Fruit fly (Drosophila melanogaster) whole organism, embryonic: ENCODE measurements around the gene defl.

Experiments
- Abd-B ChIP-seq: fragments of 200-800 bp; sonication (Bioruptor generic); optimal IDR thresholded peaks from 2 replicates; lab custom pipeline; 2018; ENCODE audit warnings: missing biosample characterization, mild to moderate bottlenecking, missing genetic modification characterization, moderate library complexity
- B-H2 ChIP-seq: fragments of 200-800 bp; sonication (Bioruptor generic); optimal IDR thresholded peaks from 2 replicates; lab custom pipeline; 2018; ENCODE audit warnings: missing biosample characterization, mild to moderate bottlenecking, missing genetic modification characterization
- Bgb ChIP-seq: fragments of 200-800 bp; sonication (Bioruptor generic); IDR thresholded peaks from 2 replicates; pipeline ENCODE4 v1.3.6; 2022; ENCODE audit warnings: missing biosample characterization, missing genetic modification characterization; ENCODE audit not compliant: partially characterized antibody
- Bteb2 ChIP-seq: fragments of 200-800 bp; sonication (Bioruptor generic); optimal IDR thresholded peaks from 2 replicates; lab custom pipeline; 2016; ENCODE audit warnings: missing biosample characterization, missing genetic modification characterization
- CG10321 ChIP-seq: fragments of 200-800 bp; sonication (Bioruptor generic); IDR thresholded peaks from 2 replicates; pipeline ENCODE4 v1.3.6; 2022; ENCODE audit warnings: missing biosample characterization, missing genetic modification characterization
- CG12155 ChIP-seq: fragments of 200-800 bp; sonication (Bioruptor generic); optimal IDR thresholded peaks from 3 replicates; lab custom pipeline; 2016; ENCODE audit warnings: missing biosample characterization, missing genetic modification characterization
- CG13624 ChIP-seq: fragments of 200-800 bp; sonication (Bioruptor generic); optimal IDR thresholded peaks from 2 replicates; lab custom pipeline; 2016; ENCODE audit warnings: missing biosample characterization, missing genetic modification characterization
- CG15073 ChIP-seq: fragments of 200-800 bp; sonication (Bioruptor generic); optimal IDR thresholded peaks from 2 replicates; lab custom pipeline; 2016; ENCODE audit warnings: missing biosample characterization, missing genetic modification characterization
- CG15269 ChIP-seq: fragments of 200-800 bp; sonication (Bioruptor generic); optimal IDR thresholded peaks from 2 replicates; lab custom pipeline; 2018; ENCODE audit warnings: missing biosample characterization, mild to moderate bottlenecking, missing genetic modification characterization, moderate library complexity
- CG15514 ChIP-seq: fragments of 200-800 bp; sonication (Bioruptor generic); optimal IDR thresholded peaks from 3 replicates; lab custom pipeline; 2017; ENCODE audit warnings: missing biosample characterization, missing genetic modification characterization, mild to moderate bottlenecking, moderate library complexity, missing genetic modification reagents
- CG1602 ChIP-seq: fragments of 200-800 bp; sonication (Bioruptor generic); optimal IDR thresholded peaks from 3 replicates; lab custom pipeline; 2016; ENCODE audit warnings: missing biosample characterization, missing genetic modification characterization
- CG17829 ChIP-seq: fragments of 200-800 bp; optimal IDR thresholded peaks from 2 replicates; lab custom pipeline; 2019; ENCODE audit warnings: missing biosample characterization, mild to moderate bottlenecking, missing genetic modification characterization, moderate library complexity
- CG18599 ChIP-seq: fragments of 200-800 bp; sonication (Bioruptor generic); optimal IDR thresholded peaks from 3 replicates; lab custom pipeline; 2017; ENCODE audit warnings: missing biosample characterization, missing genetic modification characterization, mild to moderate bottlenecking, moderate library complexity, missing genetic modification reagents
- CG2875 ChIP-seq: fragments of 200-800 bp; sonication (Bioruptor generic); optimal IDR thresholded peaks from 2 replicates; lab custom pipeline; 2017; ENCODE audit warnings: missing biosample characterization, mild to moderate bottlenecking, missing genetic modification characterization, missing genetic modification reagents
- CG30431 ChIP-seq: fragments of 200-800 bp; sonication (Bioruptor generic); optimal IDR thresholded peaks from 2 replicates; lab custom pipeline; 2017; ENCODE audit warnings: missing biosample characterization, missing genetic modification characterization
- CG34422 ChIP-seq: fragments of 200-800 bp; sonication (Bioruptor generic); IDR thresholded peaks from 3 replicates; pipeline ENCODE4 v1.3.6; 2022; ENCODE audit warnings: missing biosample characterization, missing genetic modification characterization
- CG4820 ChIP-seq: fragments of 200-800 bp; sonication (Bioruptor generic); optimal IDR thresholded peaks from 3 replicates; lab custom pipeline; 2016; ENCODE audit warnings: missing biosample characterization, missing genetic modification characterization
- CG5180 ChIP-seq: fragments of 200-800 bp; sonication (Bioruptor generic); optimal IDR thresholded peaks from 3 replicates; lab custom pipeline; 2017; ENCODE audit warnings: missing biosample characterization, missing genetic modification characterization, mild to moderate bottlenecking, moderate library complexity, missing genetic modification reagents
- CG7786 ChIP-seq: fragments of 200-800 bp; sonication (Bioruptor generic); optimal IDR thresholded peaks from 2 replicates; lab custom pipeline; 2016; ENCODE audit warnings: missing biosample characterization, missing genetic modification characterization
- CG8281 ChIP-seq: fragments of 200-800 bp; sonication (Bioruptor generic); optimal IDR thresholded peaks from 2 replicates; lab custom pipeline; 2018; ENCODE audit warnings: missing biosample characterization, mild to moderate bottlenecking, missing genetic modification characterization, moderate library complexity
- CG9817 ChIP-seq: fragments of 200-800 bp; sonication (Bioruptor generic); optimal IDR thresholded peaks from 2 replicates; lab custom pipeline; 2018; ENCODE audit warnings: missing biosample characterization, mild to moderate bottlenecking, missing genetic modification characterization, moderate library complexity
- CrebB ChIP-seq: fragments of 200-800 bp; sonication (Bioruptor generic); optimal IDR thresholded peaks from 3 replicates; lab custom pipeline; 2018; ENCODE audit warnings: missing biosample characterization, mild to moderate bottlenecking, missing genetic modification characterization
- E2f1 ChIP-seq: fragments of 200-800 bp; sonication (Bioruptor generic); IDR thresholded peaks from 2 replicates; pipeline ENCODE4 v1.3.6; 2022; ENCODE audit warnings: missing biosample characterization, missing genetic modification characterization
- H2.0 ChIP-seq: fragments of 200-800 bp; sonication (Bioruptor generic); IDR thresholded peaks from 2 replicates; pipeline ENCODE4 v1.3.6; 2022; ENCODE audit warnings: missing biosample characterization, missing genetic modification characterization
- HLHmδ ChIP-seq: fragments of 200-800 bp; sonication (Bioruptor generic); optimal IDR thresholded peaks from 2 replicates; lab custom pipeline; 2018; ENCODE audit warnings: missing biosample characterization, mild to moderate bottlenecking, missing genetic modification characterization, moderate library complexity
- HmgD ChIP-seq: fragments of 200-800 bp; sonication (Bioruptor generic); optimal IDR thresholded peaks from 3 replicates; lab custom pipeline; 2016; ENCODE audit warnings: missing biosample characterization, missing genetic modification characterization
- Hmx ChIP-seq: fragments of 200-800 bp; sonication (Bioruptor generic); optimal IDR thresholded peaks from 2 replicates; lab custom pipeline; 2016; ENCODE audit warnings: missing biosample characterization, missing genetic modification characterization
- Hr51 ChIP-seq, 2 experiments: fragments of 200-800 bp; sonication (Bioruptor generic); optimal IDR thresholded peaks; 2 replicates in 1 of 2; 3 replicates in 1 of 2; lab custom pipeline; 2016 to 2018; ENCODE audit warnings: missing biosample characterization in 2 of 2, missing genetic modification characterization in 2 of 2, mild to moderate bottlenecking in 1 of 2, moderate library complexity in 1 of 2
- NK7.1 ChIP-seq: fragments of 200-800 bp; sonication (Bioruptor generic); optimal IDR thresholded peaks from 3 replicates; lab custom pipeline; 2016; ENCODE audit warnings: missing biosample characterization, missing genetic modification characterization
- Optix ChIP-seq: fragments of 200-800 bp; sonication (Bioruptor generic); IDR thresholded peaks from 3 replicates; pipeline ENCODE4 v1.3.6; 2022; ENCODE audit warnings: missing biosample characterization, missing genetic modification characterization
- Six4 ChIP-seq: fragments of 200-800 bp; sonication (Bioruptor generic); optimal IDR thresholded peaks from 2 replicates; lab custom pipeline; 2016; ENCODE audit warnings: missing biosample characterization, missing genetic modification characterization
- Sry-δ ChIP-seq: fragments of 200-800 bp; sonication (Bioruptor generic); optimal IDR thresholded peaks from 2 replicates; lab custom pipeline; 2016; ENCODE audit warnings: missing biosample characterization, missing genetic modification characterization
- ash1 ChIP-seq: fragments of 200-800 bp; sonication (Bioruptor generic); optimal IDR thresholded peaks from 2 replicates; lab custom pipeline; 2018; ENCODE audit warnings: missing biosample characterization, mild to moderate bottlenecking, missing genetic modification characterization
- ato ChIP-seq: fragments of 200-800 bp; sonication (Bioruptor generic); IDR thresholded peaks from 2 replicates; pipeline ENCODE4 v1.3.6; 2022; ENCODE audit warnings: missing biosample characterization, missing genetic modification characterization; ENCODE audit not compliant: partially characterized antibody
- bab2 ChIP-seq: fragments of 200-800 bp; sonication (Bioruptor generic); optimal IDR thresholded peaks from 2 replicates; lab custom pipeline; 2016; ENCODE audit warnings: missing biosample characterization, missing genetic modification characterization
- fd64A ChIP-seq: fragments of 200-800 bp; sonication (Bioruptor generic); optimal IDR thresholded peaks from 3 replicates; lab custom pipeline; 2018; ENCODE audit warnings: missing biosample characterization, mild to moderate bottlenecking, missing genetic modification characterization
- kay ChIP-seq: fragments of 200-800 bp; sonication (Bioruptor generic); optimal IDR thresholded peaks from 2 replicates; lab custom pipeline; 2016; ENCODE audit warnings: missing biosample characterization, missing genetic modification characterization
- ken ChIP-seq: fragments of 200-800 bp; sonication (Bioruptor generic); IDR thresholded peaks from 3 replicates; pipeline ENCODE4 v1.3.6; 2022; ENCODE audit warnings: missing biosample characterization, missing genetic modification characterization
- lilli ChIP-seq: fragments of 200-800 bp; sonication (Bioruptor generic); optimal IDR thresholded peaks from 3 replicates; lab custom pipeline; 2016; ENCODE audit warnings: missing biosample characterization, missing genetic modification characterization
- lola ChIP-seq, 3 experiments: fragments of >200 bp in 2 of 3; fragments of 200-800 bp in 1 of 3; sonication (Bioruptor generic) in 1 of 3; optimal IDR thresholded peaks; 2 replicates each; lab custom pipeline; 2017 to 2019; ENCODE audit warnings: missing biosample characterization in 3 of 3, missing genetic modification characterization in 3 of 3, mild to moderate bottlenecking in 1 of 3, moderate library complexity in 1 of 3
- mirr ChIP-seq: fragments of 200-800 bp; sonication (Bioruptor generic); optimal IDR thresholded peaks from 3 replicates; lab custom pipeline; 2018; ENCODE audit warnings: missing biosample characterization, mild to moderate bottlenecking, missing genetic modification characterization
- nau ChIP-seq: fragments of 200-800 bp; sonication (Bioruptor generic); optimal IDR thresholded peaks from 3 replicates; lab custom pipeline; 2017; ENCODE audit warnings: missing biosample characterization, mild to moderate bottlenecking, missing genetic modification characterization, missing genetic modification reagents
- p53 ChIP-seq: fragments of 200-800 bp; sonication (Bioruptor generic); optimal IDR thresholded peaks from 2 replicates; lab custom pipeline; 2016; ENCODE audit warnings: missing biosample characterization, missing genetic modification characterization
- pan ChIP-seq, 4 experiments: fragments of >200 bp in 3 of 4; fragments of 200-800 bp in 1 of 4; sonication (Bioruptor generic) in 1 of 4; optimal IDR thresholded peaks in 3 of 4; IDR thresholded peaks in 1 of 4; 2 replicates each; pipeline versions ENCODE4 v1.3.6 to Lab custom; 2017 to 2022; ENCODE audit warnings: missing biosample characterization in 2 of 4, missing genetic modification characterization in 2 of 4, mixed read lengths in 1 of 4
- sd ChIP-seq: fragments of 200-800 bp; sonication (Bioruptor generic); optimal IDR thresholded peaks from 3 replicates; lab custom pipeline; 2018; ENCODE audit warnings: missing biosample characterization, mild to moderate bottlenecking, missing genetic modification characterization, moderate library complexity
- slp2 ChIP-seq: fragments of 200-800 bp; sonication (Bioruptor generic); optimal IDR thresholded peaks from 2 replicates; lab custom pipeline; 2016; ENCODE audit warnings: missing biosample characterization, missing genetic modification characterization
- toy ChIP-seq: fragments of 200-800 bp; sonication (Bioruptor generic); IDR thresholded peaks from 2 replicates; pipeline ENCODE4 v1.3.6; 2022; ENCODE audit warnings: missing biosample characterization, missing genetic modification characterization
- wdn ChIP-seq: fragments of 200-800 bp; sonication (Bioruptor generic); IDR thresholded peaks from 2 replicates; pipeline ENCODE4 v1.3.6; 2022; ENCODE audit warnings: missing biosample characterization, missing genetic modification characterization
- z ChIP-seq: fragments of 200-800 bp; sonication (Bioruptor generic); IDR thresholded peaks from 3 replicates; pipeline ENCODE4 v1.3.6; 2022; ENCODE audit warnings: missing biosample characterization, missing genetic modification characterization
- zf30C ChIP-seq: fragments of 200-800 bp; sonication (Bioruptor generic); optimal IDR thresholded peaks from 3 replicates; lab custom pipeline; 2018; ENCODE audit warnings: missing biosample characterization, mild to moderate bottlenecking, missing genetic modification characterization

defl gene

dm6 chr3L:9762036-9762597 lies 38.9 kb downstream of the defl start (continued):
- TF ChIP-seq HmgD (GFP tag; lab: Kevin White, UChicago) = no peak
- TF ChIP-seq CG13624 (GFP tag; lab: Kevin White, UChicago) = peak; percentile 40
- TF ChIP-seq mirr (GFP tag; lab: Kevin White, UChicago) = no peak
- no peak for TF ChIP-seq Bteb2 (GFP tag; lab: Kevin White, UChicago)
- no peak for TF ChIP-seq CG12155 (GFP tag; lab: Kevin White, UChicago)
- no peak for TF ChIP-seq H2.0 (GFP tag; lab: Robert Waterston, UW)
- no peak for TF ChIP-seq CG30431 (GFP tag; lab: Kevin White, UChicago)
- TF ChIP-seq HLHmδ (GFP tag; lab: Kevin White, UChicago) = no peak
- TF ChIP-seq lilli = no peak
- no peak for TF ChIP-seq lola (GFP tag; optimal IDR thresholded peaks at IDR 0.05; lab: Kevin White, UChicago)
- TF ChIP-seq Six4 = no peak
- TF ChIP-seq Abd-B (GFP tag; lab: Kevin White, UChicago) = no peak
- peak in 1 of 2 experiments; percentile 18 for TF ChIP-seq Hr51 (GFP tag; optimal IDR thresholded peaks at IDR 0.05; lab: Kevin White, UChicago)
- no peak for TF ChIP-seq CG7786 (GFP tag; lab: Kevin White, UChicago)
- TF ChIP-seq ken (GFP tag; lab: Robert Waterston, UW) = no peak
- no peak for TF ChIP-seq CG10321 (GFP tag; lab: Robert Waterston, UW)
- no peak for TF ChIP-seq CG34422 (GFP tag; lab: Robert Waterston, UW)
- no peak for TF ChIP-seq CG18599 (GFP tag; lab: Kevin White, UChicago)
- no peak for TF ChIP-seq pan (optimal IDR thresholded peaks at IDR 0.05; lab: Kevin White, UChicago)
- no peak for TF ChIP-seq pan (GFP tag; optimal IDR thresholded peaks at IDR 0.05 in 1 of 2, IDR thresholded peaks at IDR 0.05 in 1 of 2)
- TF ChIP-seq kay = peak; percentile 4
- TF ChIP-seq sd = no peak
- no peak for TF ChIP-seq CG4820 (GFP tag; lab: Kevin White, UChicago)
- peak; percentile 3 for TF ChIP-seq CG15514 (GFP tag; lab: Kevin White, UChicago)
- TF ChIP-seq zf30C = no peak
- TF ChIP-seq fd64A (GFP tag; lab: Kevin White, UChicago) = peak; percentile 23
- peak; percentile 97 for TF ChIP-seq z
- no peak for TF ChIP-seq CG15269 (tag; lab: Kevin White, UChicago)
- no peak for TF ChIP-seq CG5180 (GFP tag; lab: Kevin White, UChicago)
- TF ChIP-seq NK7.1 = no peak
- no peak for TF ChIP-seq ato
- no peak for TF ChIP-seq CG1602 (GFP tag; lab: Kevin White, UChicago)
- TF ChIP-seq ash1 (GFP tag; lab: Kevin White, UChicago) = no peak
- TF ChIP-seq wdn (GFP tag; lab: Robert Waterston, UW) = no peak
- no peak for TF ChIP-seq CG15073
- TF ChIP-seq CG9817 = no peak
- no peak for TF ChIP-seq B-H2 (GFP tag; lab: Kevin White, UChicago)
- TF ChIP-seq Sry-δ = no peak
- TF ChIP-seq p53 (GFP tag; lab: Kevin White, UChicago) = no peak
- no peak for TF ChIP-seq Hmx
- TF ChIP-seq Optix = no peak
- TF ChIP-seq E2f1 = no peak
- no peak for TF ChIP-seq CG17829
- no peak for TF ChIP-seq CG2875 (GFP tag; lab: Kevin White, UChicago)
- TF ChIP-seq slp2 (GFP tag; lab: Kevin White, UChicago) = no peak
- no peak for TF ChIP-seq toy (GFP tag; lab: Robert Waterston, UW)
- peak; percentile 56; the same call in 1 of the 2 replicates for TF ChIP-seq Bgb (GFP tag; lab: Robert Waterston, UW)
- TF ChIP-seq bab2 = no peak
- peak; percentile 31 for TF ChIP-seq CrebB
- no peak for TF ChIP-seq CG8281 (tag; lab: Kevin White, UChicago)
- peak; percentile 29 for TF ChIP-seq nau (GFP tag; lab: Kevin White, UChicago)
